Worm (Caenorhabditis elegans) whole organism, L3 larva: ENCODE measurements around the gene F55G7.3.
A peak's percentile ranks its signal among the peaks of the same experiment; 100 is the strongest.

Experiments used
- R02D3.7 ChIP-seq: fragments of 150-350 bp; optimal IDR thresholded peaks from 2 replicates; lab custom pipeline; 2014; ENCODE audit warnings: missing biosample characterization, missing genetic modification characterization
- ZK546.5 ChIP-seq: sonication (generic microtip); optimal IDR thresholded peaks from 2 replicates; lab custom pipeline; 2017; ENCODE audit warnings: missing biosample characterization, missing genetic modification characterization
- aly-2 ChIP-seq: fragments of 150-350 bp; optimal IDR thresholded peaks from 2 replicates; lab custom pipeline; 2014; ENCODE audit warnings: missing biosample characterization, missing genetic modification characterization
- ama-1 ChIP-seq: fragments of 150-350 bp; optimal IDR thresholded peaks from 2 replicates; lab custom pipeline; 2018
- ceh-16 ChIP-seq: sonication (generic microtip); optimal IDR thresholded peaks from 2 replicates; lab custom pipeline; 2017; ENCODE audit warnings: missing biosample characterization, missing genetic modification characterization
- ceh-28 ChIP-seq: fragments of 150-350 bp; optimal IDR thresholded peaks from 2 replicates; lab custom pipeline; 2014; ENCODE audit warnings: missing biosample characterization, missing genetic modification reagents, missing genetic modification characterization
- ceh-82 ChIP-seq: fragments of 150-350 bp; optimal IDR thresholded peaks from 2 replicates; lab custom pipeline; 2014; ENCODE audit warnings: missing biosample characterization, missing genetic modification characterization
- ceh-9 ChIP-seq: sonication (generic microtip); optimal IDR thresholded peaks from 2 replicates; lab custom pipeline; 2018; ENCODE audit warnings: missing biosample characterization, missing genetic modification characterization
- daf-12 ChIP-seq: fragments of 150-350 bp; optimal IDR thresholded peaks from 2 replicates; lab custom pipeline; 2014; ENCODE audit warnings: missing biosample characterization, missing genetic modification reagents, missing genetic modification characterization
- egl-27 ChIP-seq: sonication (generic microtip); optimal IDR thresholded peaks from 4 replicates; lab custom pipeline; 2017; ENCODE audit warnings: missing biosample characterization, missing genetic modification reagents, missing genetic modification characterization
- egl-5 ChIP-seq: fragments of 150-350 bp; optimal IDR thresholded peaks from 2 replicates; lab custom pipeline; 2017; ENCODE audit warnings: missing biosample characterization, missing genetic modification reagents, missing genetic modification characterization, inconsistent platforms
- elt-1 ChIP-seq: fragments of 150-350 bp; optimal IDR thresholded peaks from 2 replicates; lab custom pipeline; 2014; ENCODE audit warnings: missing biosample characterization, missing genetic modification characterization
- elt-2 ChIP-seq: sonication (generic microtip); optimal IDR thresholded peaks from 2 replicates; lab custom pipeline; 2016; ENCODE audit warnings: missing genetic modification reagents, mild to moderate bottlenecking, missing genetic modification characterization, missing compliant biosample characterization
- elt-3 ChIP-seq, 3 experiments: fragments of 150-350 bp in 1 of 3; sonication (generic microtip) in 2 of 3; optimal IDR thresholded peaks; 2 replicates in 2 of 3; 4 replicates in 1 of 3; lab custom pipeline; 2014 to 2017; ENCODE audit warnings: missing biosample characterization in 3 of 3, missing genetic modification characterization in 3 of 3
- eor-1 ChIP-seq, 2 experiments: fragments of 150-350 bp; optimal IDR thresholded peaks; 2 replicates each; lab custom pipeline; 2014 to 2018; ENCODE audit warnings: missing biosample characterization in 2 of 2, missing genetic modification characterization in 2 of 2
- fkh-10 ChIP-seq: sonication (generic microtip); optimal IDR thresholded peaks from 2 replicates; lab custom pipeline; 2017; ENCODE audit warnings: missing biosample characterization, missing genetic modification reagents, missing genetic modification characterization
- fkh-2 ChIP-seq: fragments of 150-350 bp; optimal IDR thresholded peaks from 2 replicates; lab custom pipeline; 2014; ENCODE audit warnings: missing biosample characterization, missing genetic modification reagents, missing genetic modification characterization
- fos-1 ChIP-seq: fragments of 150-350 bp; optimal IDR thresholded peaks from 2 replicates; lab custom pipeline; 2014; ENCODE audit warnings: missing biosample characterization, missing genetic modification characterization
- hmg-11 ChIP-seq: sonication (generic microtip); optimal IDR thresholded peaks from 2 replicates; lab custom pipeline; 2016; ENCODE audit warnings: missing genetic modification characterization, missing compliant biosample characterization
- jun-1 ChIP-seq: fragments of 150-350 bp; optimal IDR thresholded peaks from 2 replicates; lab custom pipeline; 2014; ENCODE audit warnings: missing biosample characterization, missing genetic modification reagents, missing genetic modification characterization
- lin-15B ChIP-seq: fragments of 150-350 bp; optimal IDR thresholded peaks from 2 replicates; lab custom pipeline; 2014; ENCODE audit warnings: missing biosample characterization, missing genetic modification characterization
- lin-39 ChIP-seq: fragments of 150-350 bp; optimal IDR thresholded peaks from 2 replicates; lab custom pipeline; 2018; ENCODE audit warnings: missing biosample characterization, missing genetic modification reagents, missing genetic modification characterization
- lsy-12 ChIP-seq: sonication (generic microtip); optimal IDR thresholded peaks from 2 replicates; lab custom pipeline; 2016; ENCODE audit warnings: mild to moderate bottlenecking, missing genetic modification characterization, missing compliant biosample characterization
- mdl-1 ChIP-seq: fragments of 150-350 bp; optimal IDR thresholded peaks from 2 replicates; lab custom pipeline; 2014; ENCODE audit warnings: missing biosample characterization, missing genetic modification characterization
- mml-1 ChIP-seq: fragments of 150-350 bp; sonication (generic microtip); optimal IDR thresholded peaks from 3 replicates; lab custom pipeline; 2014; ENCODE audit warnings: missing biosample characterization, missing genetic modification characterization
- nfya-1 ChIP-seq: sonication (generic microtip); optimal IDR thresholded peaks from 2 replicates; lab custom pipeline; 2017; ENCODE audit warnings: missing genetic modification characterization, mild to moderate bottlenecking, missing compliant biosample characterization, antibody characterized with exemption, moderate library complexity; ENCODE audit not compliant: insufficient read depth
- nhr-11 ChIP-seq: fragments of 150-350 bp; optimal IDR thresholded peaks from 2 replicates; lab custom pipeline; 2014; ENCODE audit warnings: missing biosample characterization, missing genetic modification characterization
- nhr-12 ChIP-seq: fragments of 150-350 bp; optimal IDR thresholded peaks from 2 replicates; lab custom pipeline; 2014; ENCODE audit warnings: missing biosample characterization, missing genetic modification characterization
- nhr-23 ChIP-seq: fragments of 150-350 bp; optimal IDR thresholded peaks from 2 replicates; lab custom pipeline; 2014; ENCODE audit warnings: missing biosample characterization, missing genetic modification reagents, missing genetic modification characterization
- nhr-237 ChIP-seq: fragments of 150-350 bp; optimal IDR thresholded peaks from 2 replicates; lab custom pipeline; 2014; ENCODE audit warnings: missing biosample characterization, missing genetic modification characterization
- nhr-25 ChIP-seq: sonication (generic microtip); optimal IDR thresholded peaks from 2 replicates; lab custom pipeline; 2017; ENCODE audit warnings: missing biosample characterization, missing genetic modification characterization
- nhr-28 ChIP-seq: fragments of 150-350 bp; optimal IDR thresholded peaks from 2 replicates; lab custom pipeline; 2014; ENCODE audit warnings: missing biosample characterization, missing genetic modification characterization
- nhr-43 ChIP-seq: sonication (generic microtip); optimal IDR thresholded peaks from 2 replicates; lab custom pipeline; 2016; ENCODE audit warnings: mild to moderate bottlenecking, missing genetic modification characterization, missing compliant biosample characterization; ENCODE audit not compliant: poor library complexity, severe bottlenecking
- nhr-67 ChIP-seq: fragments of 150-350 bp; optimal IDR thresholded peaks from 2 replicates; lab custom pipeline; 2014; ENCODE audit warnings: missing biosample characterization, missing genetic modification characterization
- nhr-76 ChIP-seq: fragments of 150-350 bp; sonication (generic microtip); optimal IDR thresholded peaks from 5 replicates; lab custom pipeline; 2014; ENCODE audit warnings: missing biosample characterization, missing genetic modification characterization
- nhr-77 ChIP-seq: fragments of 150-350 bp; optimal IDR thresholded peaks from 2 replicates; lab custom pipeline; 2014; ENCODE audit warnings: missing biosample characterization, missing genetic modification characterization
- pha-4 ChIP-seq: fragments of 150-350 bp; optimal IDR thresholded peaks from 2 replicates; lab custom pipeline; 2014; ENCODE audit warnings: missing biosample characterization, missing genetic modification reagents, missing genetic modification characterization
- pqm-1 ChIP-seq: fragments of 150-350 bp; optimal IDR thresholded peaks from 2 replicates; lab custom pipeline; 2017; ENCODE audit warnings: missing biosample characterization, missing genetic modification characterization, inconsistent platforms
- sea-2 ChIP-seq: fragments of 150-350 bp; sonication (generic microtip); optimal IDR thresholded peaks from 4 replicates; lab custom pipeline; 2014; ENCODE audit warnings: missing biosample characterization, missing genetic modification reagents, missing genetic modification characterization
- skn-1 ChIP-seq: fragments of 150-350 bp; optimal IDR thresholded peaks from 2 replicates; lab custom pipeline; 2014; ENCODE audit warnings: missing biosample characterization, missing genetic modification characterization
- snpc-4 ChIP-seq: fragments of 150-350 bp; optimal IDR thresholded peaks from 2 replicates; lab custom pipeline; 2014; ENCODE audit warnings: missing biosample characterization, missing genetic modification characterization
- tbx-2 ChIP-seq: sonication (generic microtip); optimal IDR thresholded peaks from 2 replicates; lab custom pipeline; 2016; ENCODE audit warnings: mild to moderate bottlenecking, missing genetic modification characterization, missing compliant biosample characterization
- unc-39 ChIP-seq: sonication (generic microtip); optimal IDR thresholded peaks from 4 replicates; lab custom pipeline; 2017; ENCODE audit warnings: missing biosample characterization, missing genetic modification characterization
- unc-62 ChIP-seq: fragments of 150-350 bp; sonication (generic microtip); optimal IDR thresholded peaks from 4 replicates; lab custom pipeline; 2014; ENCODE audit warnings: missing biosample characterization, missing genetic modification reagents, missing genetic modification characterization
- zag-1 ChIP-seq: fragments of 150-350 bp; optimal IDR thresholded peaks from 2 replicates; lab custom pipeline; 2014; ENCODE audit warnings: missing biosample characterization, missing genetic modification characterization
- ztf-11 ChIP-seq: fragments of 150-350 bp; optimal IDR thresholded peaks from 2 replicates; lab custom pipeline; 2014; ENCODE audit warnings: missing biosample characterization, missing genetic modification characterization
- ztf-4 ChIP-seq: fragments of 150-350 bp; optimal IDR thresholded peaks from 2 replicates; lab custom pipeline; 2014; ENCODE audit warnings: missing biosample characterization, missing genetic modification characterization

The F55G7.3 gene

DNA sequence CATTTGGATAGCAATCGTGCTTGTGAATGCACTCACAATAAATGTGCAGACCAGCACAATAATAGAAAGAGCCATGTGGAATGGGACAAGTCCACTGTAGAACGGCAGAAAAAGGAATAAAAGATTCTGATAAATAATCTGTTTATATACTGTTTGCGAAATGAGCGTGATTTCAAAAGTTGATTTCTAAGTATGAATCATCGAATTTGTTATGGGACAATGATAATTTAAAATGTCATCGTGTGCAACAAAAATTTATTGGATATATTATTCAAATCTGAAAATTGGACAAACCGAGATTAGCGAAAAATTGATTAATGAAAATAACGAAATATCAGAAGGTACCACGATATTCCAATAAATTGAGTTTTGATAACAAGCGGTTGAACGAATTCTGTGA, 3.0 kb downstream of the F55G7.3 start, which contains the start of gene F55G7.5:
TSS of gene F55G7.5 (minus strand) at position 101 of the 400 bp plus-strand sequence.
- TF ChIP-seq nhr-77 (tag; lab: Kevin White, UChicago): no peak
- TF ChIP-seq nhr-25 (tag; lab: Kevin White, UChicago): no peak
- no peak for TF ChIP-seq ztf-4 (tag; lab: Kevin White, UChicago)
- no peak for TF ChIP-seq nhr-237 (tag; lab: Kevin White, UChicago)
- no peak for TF ChIP-seq aly-2
- no peak for TF ChIP-seq ztf-11
- no peak for TF ChIP-seq pha-4 (tag; lab: Kevin White, UChicago)
- no peak for TF ChIP-seq tbx-2
- no peak for TF ChIP-seq snpc-4 (tag; lab: Kevin White, UChicago)
- no peak for TF ChIP-seq lin-15B (tag; lab: Kevin White, UChicago)
- TF ChIP-seq egl-27 (tag; lab: Kevin White, UChicago): no peak
- no peak for TF ChIP-seq fos-1 (tag; lab: Kevin White, UChicago)
- no peak for TF ChIP-seq nhr-43 (tag; lab: Kevin White, UChicago)
- no peak for TF ChIP-seq R02D3.7 (tag; lab: Kevin White, UChicago)
- TF ChIP-seq daf-12: no peak
- no peak for TF ChIP-seq elt-1 (tag; lab: Kevin White, UChicago)
- no peak for TF ChIP-seq sea-2 (GFP tag; lab: Kevin White, UChicago)

DNA sequence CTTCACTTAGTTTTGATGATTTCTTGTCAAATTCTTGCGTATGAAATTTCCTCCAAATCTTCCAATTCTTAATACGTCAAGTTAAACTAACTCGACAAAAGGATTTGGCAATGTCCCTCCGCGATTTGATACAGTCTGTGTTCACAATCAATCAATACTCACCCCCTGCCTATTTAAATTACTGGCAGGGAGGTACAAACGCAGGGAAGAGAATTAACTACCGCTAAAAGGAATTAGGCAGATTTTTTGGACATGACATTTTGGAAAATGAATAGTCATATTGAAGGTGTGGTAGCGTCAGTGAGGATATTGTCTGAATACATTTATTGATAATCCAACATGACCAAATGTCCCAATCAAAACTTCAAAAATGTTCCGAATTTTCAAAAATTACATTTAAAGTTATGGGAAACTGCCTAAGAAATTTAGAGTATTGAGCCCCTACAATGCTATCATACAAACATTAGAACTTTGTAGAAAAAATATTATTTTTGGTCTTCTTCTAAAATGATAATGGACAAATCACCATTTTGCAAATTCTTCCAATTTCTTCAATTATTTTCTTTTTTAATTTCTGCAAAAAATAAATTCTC, 4.4 kb downstream of the F55G7.3 start:
- TF ChIP-seq eor-1 (tag; optimal IDR thresholded peaks at IDR 0.05; lab: Kevin White, UChicago): peak in 1 of 2 experiments; percentile 82
- peak; percentile 100 for TF ChIP-seq ceh-28 (tag; lab: Kevin White, UChicago)
- peak; percentile 78 for TF ChIP-seq nhr-237 (tag; lab: Kevin White, UChicago)
- TF ChIP-seq egl-5 (tag; lab: Kevin White, UChicago): peak; percentile 95
- peak; percentile 30 for TF ChIP-seq nhr-12
- peak; percentile 84 for TF ChIP-seq ceh-16
- TF ChIP-seq lin-15B (tag; lab: Kevin White, UChicago): peak; percentile 43
- peak; percentile 92 for TF ChIP-seq fkh-2 (tag; lab: Kevin White, UChicago)
- TF ChIP-seq hmg-11: peak; percentile 97
- peak; percentile 86 for TF ChIP-seq ztf-4 (tag; lab: Kevin White, UChicago)
- TF ChIP-seq nhr-77 (tag; lab: Kevin White, UChicago): peak; percentile 98
- TF ChIP-seq ceh-9 (tag; lab: Kevin White, UChicago): no peak
- peak; percentile 86 for TF ChIP-seq elt-2 (tag; lab: Kevin White, UChicago)
- peak; percentile 95 for TF ChIP-seq egl-27 (tag; lab: Kevin White, UChicago)
- peak; percentile 97 for TF ChIP-seq nhr-11 (tag; lab: Kevin White, UChicago)
- TF ChIP-seq ztf-11: peak; percentile 59
- peak; percentile 92 for TF ChIP-seq R02D3.7 (tag; lab: Kevin White, UChicago)
- TF ChIP-seq lin-39: peak; percentile 98
- peak; percentile 53 for TF ChIP-seq mdl-1 (tag; lab: Kevin White, UChicago)
- TF ChIP-seq aly-2: peak; percentile 94
- peak; percentile 94 for TF ChIP-seq fos-1 (tag; lab: Kevin White, UChicago)
- peak; percentile 99 for TF ChIP-seq nhr-23 (tag; lab: Kevin White, UChicago)
- TF ChIP-seq pqm-1 (tag; lab: Kevin White, UChicago): peak; percentile 91
- TF ChIP-seq mml-1 (tag; lab: Kevin White, UChicago): no peak
- TF ChIP-seq daf-12: peak; percentile 81
- TF ChIP-seq unc-62 (GFP tag; lab: Kevin White, UChicago): peak; percentile 95
- TF ChIP-seq sea-2 (GFP tag; lab: Kevin White, UChicago): no peak
- peak; percentile 98 for TF ChIP-seq tbx-2
- TF ChIP-seq nhr-76 (tag; lab: Kevin White, UChicago): peak; percentile 88
- peak; percentile 95 for TF ChIP-seq snpc-4 (tag; lab: Kevin White, UChicago)
- no peak for TF ChIP-seq ama-1 (lab: Kevin White, UChicago)
- TF ChIP-seq pha-4 (tag; lab: Kevin White, UChicago): peak; percentile 99
- TF ChIP-seq skn-1 (tag; lab: Kevin White, UChicago): peak; percentile 97
- TF ChIP-seq nhr-28 (tag; lab: Kevin White, UChicago): peak; percentile 93
- TF ChIP-seq lsy-12: peak; percentile 95
- TF ChIP-seq ceh-82: peak; percentile 98
- TF ChIP-seq zag-1 (tag; lab: Kevin White, UChicago): peak; percentile 90
- TF ChIP-seq elt-3 (tag; optimal IDR thresholded peaks at IDR 0.05; lab: Kevin White, UChicago): peak; percentile 81 to 99 (median 96)
- TF ChIP-seq nhr-43 (tag; lab: Kevin White, UChicago): peak; percentile 99
- peak; percentile 98 for TF ChIP-seq nhr-25 (tag; lab: Kevin White, UChicago)
- TF ChIP-seq elt-1 (tag; lab: Kevin White, UChicago): peak; percentile 75
- peak; percentile 76 for TF ChIP-seq unc-39
- peak; percentile 98 for TF ChIP-seq fkh-10 (GFP tag; lab: Kevin White, UChicago)
- peak; percentile 100 for TF ChIP-seq jun-1 (tag; lab: Kevin White, UChicago)
- peak; percentile 59 for TF ChIP-seq nhr-67 (tag; lab: Kevin White, UChicago)
- no peak for TF ChIP-seq nfya-1 (tag; lab: Kevin White, UChicago)
- peak; percentile 70 for TF ChIP-seq ZK546.5 (tag; lab: Kevin White, UChicago)
